Fruit fly (Drosophila melanogaster): ENCODE measurements around the gene Akt.

- TF ChIP-seq CG32006 (GFP tag; optimal IDR thresholded peaks at IDR 0.05) (peak; percentile 14), Sox14 (GFP tag; optimal IDR thresholded peaks at IDR 0.05) (no peak), CG4318 (GFP tag; optimal IDR thresholded peaks at IDR 0.05) (no peak), CG11762 (GFP tag; optimal IDR thresholded peaks at IDR 0.05; ENCODE audit: insufficient read depth) (no peak), CG16779 (tag; optimal IDR thresholded peaks at IDR 0.05) (no peak), CG34406 (GFP tag; optimal IDR thresholded peaks at IDR 0.05) (no peak), dac (GFP tag; optimal IDR thresholded peaks at IDR 0.05) (no peak), achi (GFP tag; optimal IDR thresholded peaks at IDR 0.05) (no peak), CG8319 (GFP tag; optimal IDR thresholded peaks at IDR 0.05) (no peak), Sox15 (GFP tag; optimal IDR thresholded peaks at IDR 0.05) (no peak), CG15336 (GFP tag; IDR thresholded peaks at IDR 0.05) (no peak)
These were observed 18.3 kb downstream of the Akt start for dm6 chr3R:16117359-16117758.

Data from whole organism, prepupa.